Fruit fly (Drosophila melanogaster) whole organism, wandering third instar larva: Measurements from ENCODE around the gene cher.

Source experiments
- Abd-B ChIP-seq: fragments of >200 bp; optimal IDR thresholded peaks from 2 replicates; lab custom pipeline; 2017; ENCODE audit warnings: missing biosample characterization, missing genetic modification characterization
- CG32264 ChIP-seq: fragments of 200-800 bp; sonication (Bioruptor generic); optimal IDR thresholded peaks from 2 replicates; lab custom pipeline; 2016; ENCODE audit warnings: missing biosample characterization, missing genetic modification characterization
- CG9705 ChIP-seq: fragments of 200-800 bp; sonication (Bioruptor generic); optimal IDR thresholded peaks from 2 replicates; lab custom pipeline; 2018; ENCODE audit warnings: missing biosample characterization, mild to moderate bottlenecking, missing genetic modification characterization
- CrebA ChIP-seq: fragments of 200-800 bp; sonication (Bioruptor generic); optimal IDR thresholded peaks from 2 replicates; lab custom pipeline; 2016; ENCODE audit warnings: missing biosample characterization, mild to moderate bottlenecking, missing genetic modification characterization, borderline replicate concordance
- Dfd ChIP-seq: fragments of >200 bp; optimal IDR thresholded peaks from 2 replicates; lab custom pipeline; 2017; ENCODE audit warnings: missing biosample characterization, missing genetic modification characterization
- Dif ChIP-seq: fragments of 200-275, 200-300 bp; sonication (Bioruptor generic); optimal IDR thresholded peaks from 2 replicates; lab custom pipeline; 2018; ENCODE audit warnings: missing biosample characterization, missing genetic modification characterization; ENCODE audit not compliant: partially characterized antibody
- GATAd ChIP-seq: sonication (Bioruptor generic); optimal IDR thresholded peaks from 2 replicates; lab custom pipeline; 2016; ENCODE audit warnings: missing biosample characterization, missing genetic modification characterization
- HLH106 ChIP-seq: fragments of 200-800 bp; optimal IDR thresholded peaks from 3 replicates; lab custom pipeline; 2019; ENCODE audit warnings: missing biosample characterization, mild to moderate bottlenecking, missing genetic modification characterization, moderate library complexity
- Hnf4 ChIP-seq: fragments of 200-800 bp; sonication (Bioruptor generic); optimal IDR thresholded peaks from 2 replicates; lab custom pipeline; 2016; ENCODE audit warnings: missing biosample characterization, mild to moderate bottlenecking, missing genetic modification characterization
- Hr83 ChIP-seq: fragments of 200-300 bp; sonication (Bioruptor generic); optimal IDR thresholded peaks from 2 replicates; lab custom pipeline; 2016; ENCODE audit warnings: missing biosample characterization, mild to moderate bottlenecking, missing genetic modification characterization, moderate library complexity; ENCODE audit not compliant: poor library complexity, severe bottlenecking
- Jra ChIP-seq: sonication (Bioruptor generic); optimal IDR thresholded peaks from 2 replicates; lab custom pipeline; 2016; ENCODE audit warnings: missing biosample characterization, missing genetic modification characterization
- Mio ChIP-seq: sonication (Bioruptor generic); optimal IDR thresholded peaks from 2 replicates; lab custom pipeline; 2016; ENCODE audit warnings: missing biosample characterization, missing genetic modification characterization
- Myc ChIP-seq: fragments of >200 bp; optimal IDR thresholded peaks from 2 replicates; lab custom pipeline; 2017
- N ChIP-seq: fragments of >200 bp; optimal IDR thresholded peaks from 2 replicates; lab custom pipeline; 2018; ENCODE audit warnings: missing biosample characterization, missing external identifiers, missing genetic modification characterization
- OdsH ChIP-seq: fragments of 200-800 bp; sonication (Bioruptor generic); optimal IDR thresholded peaks from 2 replicates; lab custom pipeline; 2016; ENCODE audit warnings: missing biosample characterization, mild to moderate bottlenecking, missing genetic modification characterization
- Rel ChIP-seq, 2 experiments: fragments of 200-800 bp; sonication (Bioruptor generic) in 1 of 2; optimal IDR thresholded peaks; 2 replicates in 1 of 2; 3 replicates in 1 of 2; lab custom pipeline; 2016 to 2019; ENCODE audit warnings: mild to moderate bottlenecking in 2 of 2, missing biosample characterization in 2 of 2, missing genetic modification characterization in 2 of 2, moderate library complexity in 1 of 2
- Sp1 ChIP-seq: fragments of 200-800 bp; sonication (Bioruptor generic); optimal IDR thresholded peaks from 3 replicates; lab custom pipeline; 2019; ENCODE audit warnings: missing biosample characterization, mild to moderate bottlenecking, missing genetic modification characterization, moderate library complexity
- br ChIP-seq: fragments of 200-800 bp; sonication (Bioruptor generic); optimal IDR thresholded peaks from 2 replicates; lab custom pipeline; 2016; ENCODE audit warnings: missing biosample characterization, missing genetic modification characterization
- brk ChIP-seq: fragments of 200-800 bp; sonication (Bioruptor generic); optimal IDR thresholded peaks from 2 replicates; lab custom pipeline; 2016; ENCODE audit warnings: missing biosample characterization, mild to moderate bottlenecking, missing genetic modification characterization
- dl ChIP-seq, 2 experiments: fragments of 175-275, 200-275 bp in 1 of 2; fragments of 200-275 bp in 1 of 2; sonication (Bioruptor generic); optimal IDR thresholded peaks; lab custom pipeline; 2018; ENCODE audit warnings: mild to moderate bottlenecking in 2 of 2, missing biosample characterization in 2 of 2, missing genetic modification characterization in 2 of 2, moderate library complexity in 2 of 2; ENCODE audit not compliant: partially characterized antibody in 2 of 2, insufficient read depth in 1 of 2
- dsf ChIP-seq: sonication (Bioruptor generic); optimal IDR thresholded peaks from 2 replicates; lab custom pipeline; 2016; ENCODE audit warnings: missing biosample characterization, missing genetic modification characterization, borderline replicate concordance
- foxo ChIP-seq, 2 experiments: fragments of 200-800 bp; sonication (Bioruptor generic); optimal IDR thresholded peaks; 2 replicates in 1 of 2; 3 replicates in 1 of 2; lab custom pipeline; 2016 to 2017; ENCODE audit warnings: missing biosample characterization in 2 of 2, missing genetic modification characterization in 2 of 2
- fru ChIP-seq: fragments of 200-800 bp; sonication (Bioruptor generic); optimal IDR thresholded peaks from 3 replicates; lab custom pipeline; 2016; ENCODE audit warnings: missing biosample characterization, mild to moderate bottlenecking, missing genetic modification characterization
- h ChIP-seq: fragments of 200-800 bp; sonication (Bioruptor generic); optimal IDR thresholded peaks from 3 replicates; lab custom pipeline; 2016; ENCODE audit warnings: missing biosample characterization, mild to moderate bottlenecking, missing genetic modification characterization
- jim ChIP-seq: fragments of 175-275, 200-325 bp; sonication (Bioruptor generic); optimal IDR thresholded peaks from 2 replicates; lab custom pipeline; 2016; ENCODE audit warnings: missing biosample characterization, mild to moderate bottlenecking, missing genetic modification characterization
- lola ChIP-seq: fragments of >200 bp; optimal IDR thresholded peaks from 2 replicates; lab custom pipeline; 2017; ENCODE audit warnings: missing biosample characterization, missing genetic modification characterization
- pan ChIP-seq: fragments of >200 bp; optimal IDR thresholded peaks from 2 replicates; lab custom pipeline; 2017
- psq ChIP-seq: fragments of 200-800 bp; sonication (Bioruptor generic); optimal IDR thresholded peaks from 3 replicates; lab custom pipeline; 2017; ENCODE audit warnings: missing biosample characterization, mild to moderate bottlenecking, missing genetic modification characterization, moderate library complexity
- rgr ChIP-seq: fragments of 200-800 bp; sonication (Bioruptor generic); optimal IDR thresholded peaks from 3 replicates; lab custom pipeline; 2016; ENCODE audit warnings: missing biosample characterization, mild to moderate bottlenecking, missing genetic modification characterization
- sage ChIP-seq: fragments of 200-800 bp; sonication (Bioruptor generic); optimal IDR thresholded peaks from 2 replicates; lab custom pipeline; 2016; ENCODE audit warnings: missing biosample characterization, mild to moderate bottlenecking, missing genetic modification characterization
- sv ChIP-seq: fragments of 200-800 bp; sonication (Bioruptor generic); optimal IDR thresholded peaks from 3 replicates; lab custom pipeline; 2016; ENCODE audit warnings: missing biosample characterization, missing genetic modification characterization
- tai ChIP-seq: sonication (Bioruptor generic); optimal IDR thresholded peaks from 2 replicates; lab custom pipeline; 2016; ENCODE audit warnings: missing biosample characterization, missing genetic modification characterization
- usp ChIP-seq: fragments of >200 bp; optimal IDR thresholded peaks from 2 replicates; lab custom pipeline; 2017; ENCODE audit warnings: missing biosample characterization, missing genetic modification characterization
- woc ChIP-seq: sonication (Bioruptor generic); optimal IDR thresholded peaks from 2 replicates; lab custom pipeline; 2016; ENCODE audit warnings: missing biosample characterization, mild to moderate bottlenecking, missing genetic modification characterization

Gene cher

dm6 chr3R:17072526-17073114 lies 52.6 kb downstream of the cher start, which contains the start of the genes Ns1 and mRpS11 (continued):
- TF ChIP-seq brk (GFP tag; lab: Kevin White, UChicago): no peak
- TF ChIP-seq, all 38 proteins: peak for 12

DNA sequence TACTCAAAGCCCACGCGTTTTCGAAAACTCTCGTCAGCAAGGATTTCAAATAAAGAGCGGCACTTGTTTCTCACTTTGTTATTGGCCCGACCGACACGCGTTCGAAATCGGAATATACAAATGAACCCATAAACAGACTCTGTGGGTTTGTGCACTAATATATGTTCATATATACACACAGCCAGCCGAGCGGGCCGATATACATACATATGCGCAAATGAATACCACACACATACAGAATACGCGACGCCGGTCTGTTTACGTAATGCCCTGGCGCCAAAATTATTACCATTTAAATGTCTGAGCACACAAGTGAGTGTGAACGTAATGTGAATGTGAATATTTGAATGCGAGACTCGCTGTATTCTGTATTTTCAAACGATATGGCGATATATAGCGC lies 57.5 kb downstream of the cher start:
- TF ChIP-seq brk (GFP tag; lab: Kevin White, UChicago): no peak
- TF ChIP-seq Hr83 (GFP tag; lab: Kevin White, UChicago): peak; percentile 5
- peak; percentile 62 for TF ChIP-seq h (GFP tag; lab: Kevin White, UChicago)

DNA sequence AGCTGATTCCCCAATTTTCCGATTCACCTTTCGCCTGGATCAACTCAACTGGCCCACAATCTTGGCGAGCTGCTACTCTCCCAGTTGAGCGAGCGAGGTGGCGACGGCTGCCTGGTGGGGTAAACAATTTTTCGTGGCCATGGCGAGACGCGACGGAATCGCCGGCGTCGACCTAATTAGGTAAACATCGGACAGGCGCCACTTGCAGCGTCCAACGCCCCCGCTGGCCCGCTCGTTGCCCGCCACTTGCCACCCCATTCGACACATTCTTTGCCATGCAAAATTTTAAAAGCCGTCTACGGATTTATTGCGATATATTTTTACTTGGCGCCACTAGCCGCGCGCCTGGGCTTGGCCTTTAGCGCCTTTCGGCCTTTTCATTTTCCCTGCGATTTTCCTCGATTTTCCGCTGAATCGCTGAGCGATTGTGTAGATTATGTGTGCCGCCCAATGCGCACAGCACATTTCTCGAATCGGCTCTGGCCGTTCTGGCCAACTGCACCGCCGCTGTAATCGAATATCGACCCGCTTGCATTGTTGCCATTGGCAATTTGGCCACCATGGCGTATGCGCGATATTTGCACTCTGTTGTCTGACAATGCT lies 58.3 kb downstream of the cher start:
- TF ChIP-seq Sp1 (GFP tag; lab: Kevin White, UChicago): no peak
- TF ChIP-seq pan: no peak
- no peak for TF ChIP-seq Myc (lab: Kevin White, UChicago)
- TF ChIP-seq CrebA (GFP tag; lab: Kevin White, UChicago): no peak
- TF ChIP-seq jim: no peak
- no peak for TF ChIP-seq Jra
- no peak for TF ChIP-seq usp (GFP tag; lab: Kevin White, UChicago)
- TF ChIP-seq N (GFP tag; lab: Kevin White, UChicago): no peak
- no peak for TF ChIP-seq CG9705 (GFP tag; lab: Kevin White, UChicago)
- TF ChIP-seq sage: no peak
- TF ChIP-seq psq: no peak
- no peak for TF ChIP-seq Hr83 (GFP tag; lab: Kevin White, UChicago)
- TF ChIP-seq Abd-B (GFP tag; lab: Kevin White, UChicago): no peak
- TF ChIP-seq h (GFP tag; lab: Kevin White, UChicago): no peak
- TF ChIP-seq Hnf4 (GFP tag; lab: Kevin White, UChicago): no peak
- TF ChIP-seq sv (GFP tag; lab: Kevin White, UChicago): no peak
- no peak for TF ChIP-seq CG32264 (GFP tag; lab: Kevin White, UChicago)
- TF ChIP-seq tai (GFP tag; lab: Kevin White, UChicago): no peak

dm6 chr3R:17066077-17066476 lies 59.1 kb downstream of the cher start:
- no peak for TF ChIP-seq sage
- TF ChIP-seq jim: no peak
- TF ChIP-seq usp (GFP tag; lab: Kevin White, UChicago): no peak
- no peak for TF ChIP-seq brk (GFP tag; lab: Kevin White, UChicago)
- no peak for TF ChIP-seq Hr83 (GFP tag; lab: Kevin White, UChicago)
- TF ChIP-seq GATAd (GFP tag; lab: Kevin White, UChicago): no peak
- no peak for TF ChIP-seq CG32264 (GFP tag; lab: Kevin White, UChicago)
- TF ChIP-seq Mio (GFP tag; lab: Kevin White, UChicago): no peak
- no peak for TF ChIP-seq dsf (GFP tag; lab: Kevin White, UChicago)
- TF ChIP-seq OdsH (GFP tag; lab: Kevin White, UChicago): no peak
- no peak for TF ChIP-seq Jra
- no peak for TF ChIP-seq dl (GFP tag; optimal IDR thresholded peaks at IDR 0.05; lab: Kevin White, UChicago; ENCODE audit: insufficient read depth in 1 of 2, partially characterized antibody in 2 of 2)
- no peak for TF ChIP-seq tai (GFP tag; lab: Kevin White, UChicago)
- TF ChIP-seq HLH106 (tag; lab: Kevin White, UChicago): no peak
- TF ChIP-seq lola: no peak
- TF ChIP-seq woc (GFP tag; lab: Kevin White, UChicago): no peak

- TF ChIP-seq Dfd (GFP tag; lab: Kevin White, UChicago): no peak
- peak; percentile 92 for TF ChIP-seq Rel (GFP tag; optimal IDR thresholded peaks at IDR 0.05; lab: Kevin White, UChicago)
- TF ChIP-seq Rel (tag; optimal IDR thresholded peaks at IDR 0.05; lab: Kevin White, UChicago): peak; percentile 71
- peak; percentile 94 for TF ChIP-seq HLH106 (tag; lab: Kevin White, UChicago)
- no peak for TF ChIP-seq CrebA (GFP tag; lab: Kevin White, UChicago)
- TF ChIP-seq sage: peak; percentile 94
- peak; percentile 91 for TF ChIP-seq Hnf4 (GFP tag; lab: Kevin White, UChicago)
- TF ChIP-seq dl (GFP tag; optimal IDR thresholded peaks at IDR 0.05; lab: Kevin White, UChicago; ENCODE audit: insufficient read depth in 1 of 2, partially characterized antibody in 2 of 2): peak; percentile 74 to 90
- TF ChIP-seq jim: peak; percentile 14
- peak; percentile 90 for TF ChIP-seq Dif (GFP tag; lab: Kevin White, UChicago)
- peak; percentile 97 for TF ChIP-seq woc (GFP tag; lab: Kevin White, UChicago)
- TF ChIP-seq GATAd (GFP tag; lab: Kevin White, UChicago): peak; percentile 46
- TF ChIP-seq br (GFP tag; lab: Kevin White, UChicago): peak; percentile 98
- TF ChIP-seq foxo (GFP tag; optimal IDR thresholded peaks at IDR 0.05; lab: Kevin White, UChicago): peak; percentile 89 to 97
- TF ChIP-seq Hr83 (GFP tag; lab: Kevin White, UChicago): peak; percentile 80
- TF ChIP-seq N (GFP tag; lab: Kevin White, UChicago): no peak
- TF ChIP-seq Jra: peak; percentile 76
- peak; percentile 95 for TF ChIP-seq rgr (GFP tag; lab: Kevin White, UChicago)
- TF ChIP-seq sv (GFP tag; lab: Kevin White, UChicago): peak; percentile 90
- peak; percentile 98 for TF ChIP-seq fru (GFP tag; lab: Kevin White, UChicago)
- peak; percentile 95 for TF ChIP-seq psq
- peak; percentile 98 for TF ChIP-seq h (GFP tag; lab: Kevin White, UChicago)
- peak; percentile 77 for TF ChIP-seq CG9705 (GFP tag; lab: Kevin White, UChicago)
- peak; percentile 96 for TF ChIP-seq brk (GFP tag; lab: Kevin White, UChicago)
- peak; percentile 73 for TF ChIP-seq dsf (GFP tag; lab: Kevin White, UChicago)
These were observed 60.0 kb downstream of the cher start for dm6 chr3R:17065018-17065784.
